Worm (Caenorhabditis elegans) whole organism, late embryonic: ENCODE results near the gene M176.5.

Experiments used
- T23F11.4 ChIP-seq: fragments of 200-800 bp; sonication (Bioruptor generic); optimal IDR thresholded peaks from 2 replicates; lab custom pipeline; 2018; ENCODE audit warnings: mild to moderate bottlenecking, missing genetic modification characterization, missing compliant biosample characterization
- dve-1 ChIP-seq: sonication (generic microtip); optimal IDR thresholded peaks from 2 replicates; lab custom pipeline; 2017; ENCODE audit warnings: antibody characterized with exemption, mild to moderate bottlenecking, missing genetic modification characterization, missing compliant biosample characterization
- elt-2 ChIP-seq: sonication (generic microtip); optimal IDR thresholded peaks from 2 replicates; lab custom pipeline; 2016; ENCODE audit warnings: missing genetic modification reagents, missing genetic modification characterization, missing compliant biosample characterization
- gmeb-2 ChIP-seq: sonication (generic microtip); optimal IDR thresholded peaks from 2 replicates; lab custom pipeline; 2016; ENCODE audit warnings: missing genetic modification characterization, inconsistent platforms, missing compliant biosample characterization
- hlh-13 ChIP-seq: fragments of 200-800 bp; sonication (Bioruptor generic); optimal IDR thresholded peaks from 2 replicates; lab custom pipeline; 2018; ENCODE audit warnings: mild to moderate bottlenecking, missing genetic modification characterization, missing compliant biosample characterization
- lin-11 ChIP-seq: fragments of 200-800 bp; sonication (Bioruptor generic); optimal IDR thresholded peaks from 2 replicates; lab custom pipeline; 2018; ENCODE audit warnings: mild to moderate bottlenecking, missing genetic modification characterization, missing compliant biosample characterization
- nfya-1 ChIP-seq: sonication (generic microtip); optimal IDR thresholded peaks from 2 replicates; lab custom pipeline; 2017; ENCODE audit warnings: missing genetic modification characterization, mild to moderate bottlenecking, missing compliant biosample characterization, antibody characterized with exemption, moderate library complexity
- nhr-232 ChIP-seq: sonication (generic microtip); optimal IDR thresholded peaks from 2 replicates; lab custom pipeline; 2016; ENCODE audit warnings: missing genetic modification characterization, missing compliant biosample characterization
- npax-4 ChIP-seq: sonication (generic microtip); optimal IDR thresholded peaks from 2 replicates; lab custom pipeline; 2016; ENCODE audit warnings: missing genetic modification characterization, missing compliant biosample characterization
- pqm-1 ChIP-seq: sonication (generic microtip); optimal IDR thresholded peaks from 2 replicates; lab custom pipeline; 2016; ENCODE audit warnings: missing genetic modification characterization, missing compliant biosample characterization
- ref-2 ChIP-seq: sonication (generic microtip); optimal IDR thresholded peaks from 2 replicates; lab custom pipeline; 2016; ENCODE audit warnings: missing genetic modification characterization, missing compliant biosample characterization
- rnt-1 ChIP-seq: sonication (generic microtip); optimal IDR thresholded peaks from 2 replicates; lab custom pipeline; 2016; ENCODE audit warnings: missing genetic modification characterization, missing compliant biosample characterization
- unc-42 ChIP-seq: sonication (generic microtip); optimal IDR thresholded peaks from 2 replicates; lab custom pipeline; 2016; ENCODE audit warnings: missing genotype, missing genetic modification characterization, missing compliant biosample characterization
- unc-55 ChIP-seq: sonication (generic microtip); optimal IDR thresholded peaks from 2 replicates; lab custom pipeline; 2017; ENCODE audit warnings: missing biosample characterization, missing genetic modification reagents, missing genetic modification characterization

- no peak for TF ChIP-seq rnt-1 (tag; lab: Kevin White, UChicago)
- TF ChIP-seq nfya-1 (tag; lab: Kevin White, UChicago), result no peak
- TF ChIP-seq gmeb-2 (tag; lab: Kevin White, UChicago), result no peak
- no peak for TF ChIP-seq lin-11
- TF ChIP-seq unc-55, result no peak
- no peak for TF ChIP-seq npax-4
- no peak for TF ChIP-seq T23F11.4 (GFP tag; lab: Kevin White, UChicago)
- TF ChIP-seq hlh-13, result no peak
- no peak for TF ChIP-seq unc-42 (tag; lab: Kevin White, UChicago)
- TF ChIP-seq dve-1, result no peak
- TF ChIP-seq pqm-1 (tag; lab: Kevin White, UChicago), result no peak
- TF ChIP-seq nhr-232 (tag; lab: Kevin White, UChicago), result no peak
- no peak for TF ChIP-seq ref-2 (tag; lab: Kevin White, UChicago)
- no peak for TF ChIP-seq elt-2 (tag; lab: Kevin White, UChicago)
Observed at ce11 chrII:9407469-9407868, 20.1 kb downstream of the M176.5 start, which contains the start of gene arrd-2.
